Fruit fly (Drosophila melanogaster) whole organism, wandering third instar larva: ENCODE measurements around the gene Spt7.

Experiments used
- GATAd ChIP-seq: sonication (Bioruptor generic); optimal IDR thresholded peaks from 2 replicates; lab custom pipeline; 2016; ENCODE audit warnings: missing biosample characterization, missing genetic modification characterization
- HLH106 ChIP-seq: fragments of 200-800 bp; optimal IDR thresholded peaks from 3 replicates; lab custom pipeline; 2019; ENCODE audit warnings: missing biosample characterization, mild to moderate bottlenecking, missing genetic modification characterization, moderate library complexity
- Hnf4 ChIP-seq: fragments of 200-800 bp; sonication (Bioruptor generic); optimal IDR thresholded peaks from 2 replicates; lab custom pipeline; 2016; ENCODE audit warnings: missing biosample characterization, mild to moderate bottlenecking, missing genetic modification characterization
- OdsH ChIP-seq: fragments of 200-800 bp; sonication (Bioruptor generic); optimal IDR thresholded peaks from 2 replicates; lab custom pipeline; 2016; ENCODE audit warnings: missing biosample characterization, mild to moderate bottlenecking, missing genetic modification characterization
- lola ChIP-seq: fragments of >200 bp; optimal IDR thresholded peaks from 2 replicates; lab custom pipeline; 2017; ENCODE audit warnings: missing biosample characterization, missing genetic modification characterization
- sage ChIP-seq: fragments of 200-800 bp; sonication (Bioruptor generic); optimal IDR thresholded peaks from 2 replicates; lab custom pipeline; 2016; ENCODE audit warnings: missing biosample characterization, mild to moderate bottlenecking, missing genetic modification characterization
- usp ChIP-seq: fragments of >200 bp; optimal IDR thresholded peaks from 2 replicates; lab custom pipeline; 2017; ENCODE audit warnings: missing biosample characterization, missing genetic modification characterization

- no peak for TF ChIP-seq OdsH (GFP tag; lab: Kevin White, UChicago)
- no peak for TF ChIP-seq GATAd
- TF ChIP-seq usp (GFP tag; lab: Kevin White, UChicago) = no peak
- TF ChIP-seq sage (GFP tag; lab: Kevin White, UChicago) = no peak
- TF ChIP-seq HLH106 (tag; lab: Kevin White, UChicago) = no peak
- TF ChIP-seq lola (GFP tag; lab: Kevin White, UChicago) = no peak
- no peak for TF ChIP-seq Hnf4 (GFP tag; lab: Kevin White, UChicago)
Observed at dm6 chrX:17875695-17876094, 25.4 kb downstream of the Spt7 start.
